Worm (Caenorhabditis elegans) whole organism, L2 larva: ENCODE data around the gene K08D8.10.
A peak's percentile ranks its signal among the peaks of the same experiment; 100 is the strongest.

ENCODE experiments used
- C34F6.9 ChIP-seq: fragments of 150-350 bp; optimal IDR thresholded peaks from 2 replicates; lab custom pipeline; 2014; ENCODE audit warnings: missing biosample characterization, missing genetic modification characterization
- F13H6.1 ChIP-seq: sonication (generic microtip); optimal IDR thresholded peaks from 2 replicates; lab custom pipeline; 2016; ENCODE audit warnings: missing genetic modification characterization, missing compliant biosample characterization
- R02D3.7 ChIP-seq: fragments of 150-350 bp; optimal IDR thresholded peaks from 2 replicates; lab custom pipeline; 2014; ENCODE audit warnings: missing biosample characterization, missing genetic modification characterization
- ZK546.5 ChIP-seq: sonication (generic microtip); optimal IDR thresholded peaks from 2 replicates; lab custom pipeline; 2017; ENCODE audit warnings: missing biosample characterization, missing genetic modification characterization
- alr-1 ChIP-seq: fragments of 150-350 bp; optimal IDR thresholded peaks from 2 replicates; lab custom pipeline; 2014; ENCODE audit warnings: missing biosample characterization, missing genetic modification characterization
- ceh-16 ChIP-seq: fragments of 150-350 bp; optimal IDR thresholded peaks from 2 replicates; lab custom pipeline; 2014; ENCODE audit warnings: missing biosample characterization, missing genetic modification characterization
- ceh-82 ChIP-seq: fragments of 150-350 bp; optimal IDR thresholded peaks from 2 replicates; lab custom pipeline; 2014; ENCODE audit warnings: missing biosample characterization, missing genetic modification characterization
- crh-2 ChIP-seq: sonication (generic microtip); optimal IDR thresholded peaks from 2 replicates; lab custom pipeline; 2017; ENCODE audit warnings: missing biosample characterization, missing genetic modification characterization
- dmd-4 ChIP-seq: sonication (generic microtip); optimal IDR thresholded peaks from 2 replicates; lab custom pipeline; 2017; ENCODE audit warnings: missing biosample characterization, missing genetic modification characterization
- egl-27 ChIP-seq: sonication (generic microtip); optimal IDR thresholded peaks from 3 replicates; lab custom pipeline; 2017; ENCODE audit warnings: missing biosample characterization, missing genetic modification reagents, missing genetic modification characterization
- elt-1 ChIP-seq: fragments of 150-350 bp; optimal IDR thresholded peaks from 2 replicates; lab custom pipeline; 2014; ENCODE audit warnings: missing biosample characterization, missing genetic modification characterization
- elt-3 ChIP-seq: sonication (generic microtip); optimal IDR thresholded peaks from 2 replicates; lab custom pipeline; 2017; ENCODE audit warnings: missing biosample characterization, missing genetic modification characterization
- fos-1 ChIP-seq: fragments of 150-350 bp; optimal IDR thresholded peaks from 2 replicates; lab custom pipeline; 2014; ENCODE audit warnings: missing biosample characterization, missing genetic modification characterization
- gmeb-1 ChIP-seq: fragments of 150-350 bp; optimal IDR thresholded peaks from 2 replicates; lab custom pipeline; 2014; ENCODE audit warnings: missing biosample characterization, missing genetic modification characterization
- lin-11 ChIP-seq: fragments of 150-350 bp; sonication (generic microtip); optimal IDR thresholded peaks from 2 replicates; lab custom pipeline; 2014; ENCODE audit warnings: missing biosample characterization, missing genetic modification characterization, inconsistent platforms, mixed read lengths
- mbf-1 ChIP-seq: sonication (generic microtip); optimal IDR thresholded peaks from 2 replicates; lab custom pipeline; 2017; ENCODE audit warnings: missing biosample characterization, missing genetic modification characterization
- nhr-10 ChIP-seq: sonication (generic microtip); optimal IDR thresholded peaks from 2 replicates; lab custom pipeline; 2017; ENCODE audit warnings: missing biosample characterization, missing genetic modification characterization
- nhr-12 ChIP-seq: fragments of 150-350 bp; optimal IDR thresholded peaks from 2 replicates; lab custom pipeline; 2014; ENCODE audit warnings: missing biosample characterization, missing genetic modification characterization
- nhr-23 ChIP-seq: fragments of 150-350 bp; optimal IDR thresholded peaks from 2 replicates; lab custom pipeline; 2014; ENCODE audit warnings: missing biosample characterization, missing genetic modification reagents, missing genetic modification characterization
- nhr-237 ChIP-seq: fragments of 150-350 bp; optimal IDR thresholded peaks from 2 replicates; lab custom pipeline; 2014; ENCODE audit warnings: missing biosample characterization, missing genetic modification characterization
- nhr-6 ChIP-seq: fragments of 150-350 bp; optimal IDR thresholded peaks from 2 replicates; lab custom pipeline; 2014; ENCODE audit warnings: missing biosample characterization, missing genetic modification characterization
- nhr-77 ChIP-seq: fragments of 150-350 bp; optimal IDR thresholded peaks from 2 replicates; lab custom pipeline; 2014; ENCODE audit warnings: missing biosample characterization, missing genetic modification characterization
- peb-1 ChIP-seq: fragments of 150-350 bp; optimal IDR thresholded peaks from 2 replicates; lab custom pipeline; 2014; ENCODE audit warnings: missing biosample characterization, missing genetic modification characterization
- sem-4 ChIP-seq: fragments of 150-350 bp; optimal IDR thresholded peaks from 2 replicates; lab custom pipeline; 2014; ENCODE audit warnings: missing biosample characterization, missing genetic modification reagents, missing genetic modification characterization
- sma-3 ChIP-seq: sonication (generic microtip); optimal IDR thresholded peaks from 2 replicates; lab custom pipeline; 2016; ENCODE audit warnings: missing genetic modification reagents, missing genetic modification characterization, missing compliant biosample characterization
- sma-9 ChIP-seq, 2 experiments: fragments of 150-350 bp in 1 of 2; sonication (generic microtip) in 1 of 2; optimal IDR thresholded peaks; 2 replicates each; lab custom pipeline; 2014 to 2016; ENCODE audit warnings: missing genetic modification characterization in 2 of 2, mild to moderate bottlenecking in 1 of 2, missing biosample characterization in 1 of 2, missing compliant biosample characterization in 1 of 2, missing genetic modification reagents in 1 of 2, moderate library complexity in 1 of 2
- snpc-4 ChIP-seq: fragments of 150-350 bp; optimal IDR thresholded peaks from 2 replicates; lab custom pipeline; 2014; ENCODE audit warnings: missing biosample characterization, missing genetic modification characterization
- unc-55 ChIP-seq: fragments of 150-350 bp; sonication (generic microtip); optimal IDR thresholded peaks from 3 replicates; lab custom pipeline; 2014; ENCODE audit warnings: missing biosample characterization, missing genetic modification reagents, missing genetic modification characterization
- ztf-11 ChIP-seq: sonication (generic microtip); optimal IDR thresholded peaks from 2 replicates; lab custom pipeline; 2017; ENCODE audit warnings: missing biosample characterization, missing genetic modification characterization
- ztf-4 ChIP-seq: fragments of 150-350 bp; optimal IDR thresholded peaks from 2 replicates; lab custom pipeline; 2014; ENCODE audit warnings: missing biosample characterization, missing genetic modification characterization

K08D8.10 gene

ce11 chrIV:12900267-12900666 is at the start of gene K08D8.10:
Gene K08D8.10 (plus strand): TSS chrIV:12900567.
- TF ChIP-seq ceh-16 (tag; lab: Kevin White, UChicago) (no peak), ceh-82 (tag; lab: Kevin White, UChicago) (no peak), nhr-10 (tag; lab: Kevin White, UChicago) (no peak), nhr-77 (tag; lab: Kevin White, UChicago) (no peak), nhr-237 (tag; lab: Kevin White, UChicago) (no peak), egl-27 (tag; lab: Kevin White, UChicago) (no peak), ztf-4 (tag; lab: Kevin White, UChicago) (no peak), sma-3 (GFP tag; lab: Kevin White, UChicago) (no peak), ztf-11 (no peak)
- TF ChIP-seq, all 48 proteins: peak for 0

- TF ChIP-seq crh-2 (no peak), gmeb-1 (tag; lab: Kevin White, UChicago) (peak; percentile 5), C34F6.9 (tag; lab: Kevin White, UChicago) (peak; percentile 5), unc-55 (GFP tag; lab: Kevin White, UChicago) (no peak), nhr-6 (tag; lab: Kevin White, UChicago) (no peak), mbf-1 (no peak), nhr-23 (no peak)
These were observed 45.8 kb upstream of the K08D8.10 start for ce11 chrIV:12854372-12855114.

- TF ChIP-seq gmeb-1 (tag; lab: Kevin White, UChicago) (no peak), ceh-16 (tag; lab: Kevin White, UChicago) (no peak), lin-11 (tag; lab: Kevin White, UChicago) (no peak), R02D3.7 (tag; lab: Kevin White, UChicago) (no peak), sma-9 (GFP tag; optimal IDR thresholded peaks at IDR 0.05; lab: Kevin White, UChicago) (no peak), sma-9 (tag; optimal IDR thresholded peaks at IDR 0.05; lab: Kevin White, UChicago) (no peak), ztf-4 (tag; lab: Kevin White, UChicago) (no peak), F13H6.1 (tag; lab: Kevin White, UChicago) (no peak), unc-55 (GFP tag; lab: Kevin White, UChicago) (no peak), ZK546.5 (tag; lab: Kevin White, UChicago) (no peak), elt-3 (no peak), sem-4 (tag; lab: Kevin White, UChicago) (no peak)
These were observed 45.1 kb upstream of the K08D8.10 start, which contains the start of gene nstp-5 for ce11 chrIV:12855248-12855647. Gene nstp-5 (plus strand): TSS chrIV:12855548.

- TF ChIP-seq dmd-4 (tag; lab: Kevin White, UChicago): no peak
- no peak for TF ChIP-seq mbf-1
- no peak for TF ChIP-seq unc-55 (GFP tag; lab: Kevin White, UChicago)
- TF ChIP-seq egl-27 (tag; lab: Kevin White, UChicago): no peak
- no peak for TF ChIP-seq peb-1 (tag; lab: Kevin White, UChicago)
- TF ChIP-seq crh-2: no peak
- TF ChIP-seq snpc-4: no peak
- TF ChIP-seq sma-3 (GFP tag; lab: Kevin White, UChicago): no peak
- no peak for TF ChIP-seq elt-1 (tag; lab: Kevin White, UChicago)
These were observed 40.6 kb upstream of the K08D8.10 start, which contains the start of gene gcy-18 for ce11 chrIV:12859797-12860196. Gene gcy-18 (plus strand): TSS chrIV:12860097.

ce11 chrIV:12865884-12866283 is 34.5 kb upstream of the K08D8.10 start, which contains the start of gene clec-186:
Gene clec-186 (plus strand): TSS chrIV:12866109.
- TF ChIP-seq ZK546.5 (tag; lab: Kevin White, UChicago) (no peak), sma-9 (GFP tag; optimal IDR thresholded peaks at IDR 0.05; lab: Kevin White, UChicago) (peak; percentile 54), sma-9 (tag; optimal IDR thresholded peaks at IDR 0.05; lab: Kevin White, UChicago) (no peak), nhr-12 (tag; lab: Kevin White, UChicago) (no peak), crh-2 (peak; percentile 21), fos-1 (tag; lab: Kevin White, UChicago) (peak; percentile 91), C34F6.9 (tag; lab: Kevin White, UChicago) (no peak), dmd-4 (tag; lab: Kevin White, UChicago) (no peak), unc-55 (GFP tag; lab: Kevin White, UChicago) (no peak), alr-1 (tag; lab: Kevin White, UChicago) (no peak)
